Fruit fly (Drosophila melanogaster): ENCODE measurements around the gene RpS10a.

Gene RpS10a

DNA sequence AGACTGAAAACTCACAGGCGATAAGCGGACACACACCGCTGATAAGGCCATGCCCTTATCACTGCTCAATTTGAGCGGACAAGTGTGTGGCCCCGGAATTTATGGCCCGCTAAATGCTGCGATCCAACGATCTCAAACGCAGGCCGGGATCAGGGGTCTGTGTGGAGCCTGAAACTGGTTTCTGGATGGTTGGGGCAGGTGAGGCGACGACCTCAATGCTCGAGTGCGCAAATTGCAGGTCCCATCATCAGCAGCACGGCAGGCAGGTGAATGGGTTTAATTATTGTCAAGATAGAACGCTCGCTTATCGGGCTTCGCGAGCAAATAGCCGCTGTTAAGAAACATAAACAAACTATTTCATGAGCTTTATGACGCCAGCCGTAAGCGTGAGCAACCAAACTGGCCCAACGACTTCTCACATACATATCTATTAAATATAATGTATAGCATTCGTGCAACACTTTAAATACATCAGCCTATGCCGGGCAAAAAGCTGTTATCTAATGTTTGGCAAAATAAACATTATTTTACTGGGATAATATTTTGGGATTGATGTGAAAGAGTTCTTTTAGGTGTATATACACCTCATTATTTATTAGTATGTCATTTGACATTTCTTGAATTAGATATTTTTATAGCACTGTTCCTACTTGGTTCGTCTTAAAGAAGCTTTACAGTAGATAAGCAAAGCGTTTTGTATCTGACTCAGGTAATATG is 46.9 kb upstream of the RpS10a start (continued):
- TF ChIP-seq tio (GFP tag; optimal IDR thresholded peaks at IDR 0.05) (no peak), CG6175 (GFP tag; IDR thresholded peaks at IDR 0.05) (peak; percentile 12; the same call in 1 of the 3 replicates), dimm (GFP tag; IDR thresholded peaks at IDR 0.05) (no peak), chm (GFP tag; IDR thresholded peaks at IDR 0.05) (no peak), CG9817 (tag; optimal IDR thresholded peaks at IDR 0.05) (peak; percentile 5), exex (tag; optimal IDR thresholded peaks at IDR 0.05) (peak; percentile 78), chinmo (GFP tag; IDR thresholded peaks at IDR 0.05; ENCODE audit: partially characterized antibody) (0 out of 4 replicates have a peak, but pooled peaks have one; percentile 46), CG3281 (GFP tag; optimal IDR thresholded peaks at IDR 0.05) (peak; percentile 32), CG2120 (GFP tag; optimal IDR thresholded peaks at IDR 0.05) (peak; percentile 47), lilli (GFP tag; optimal IDR thresholded peaks at IDR 0.05) (no peak), mirr (GFP tag; optimal IDR thresholded peaks at IDR 0.05) (peak; percentile 51), Nf-YB (GFP tag; optimal IDR thresholded peaks at IDR 0.05) (no peak), sd (tag; optimal IDR thresholded peaks at IDR 0.05) (peak; percentile 96), odd (GFP tag; optimal IDR thresholded peaks at IDR 0.05) (peak; percentile 26), pum (GFP tag; optimal IDR thresholded peaks at IDR 0.05) (no peak), cwo (GFP tag; optimal IDR thresholded peaks at IDR 0.05) (peak; percentile 48), Hr51 (GFP tag; optimal IDR thresholded peaks at IDR 0.05) (peak in 1 of 2 experiments; percentile 25), dmrt99B (tag; optimal IDR thresholded peaks at IDR 0.05) (no peak), Asciz (GFP tag; optimal IDR thresholded peaks at IDR 0.05) (no peak), Mrtf (GFP tag; IDR thresholded peaks at IDR 0.05) (no peak), CG2678 (tag; optimal IDR thresholded peaks at IDR 0.05) (peak; percentile 47), CG6683 (GFP tag; optimal IDR thresholded peaks at IDR 0.05) (no peak), sug (tag; optimal IDR thresholded peaks at IDR 0.05) (peak; percentile 81), caup (GFP tag; optimal IDR thresholded peaks at IDR 0.05; ENCODE audit: severe bottlenecking) (no peak), CG30431 (GFP tag; optimal IDR thresholded peaks at IDR 0.05) (no peak), gfzf (GFP tag; optimal IDR thresholded peaks at IDR 0.05) (no peak), CG11504 (tag; optimal IDR thresholded peaks at IDR 0.05) (peak; percentile 14), C15 (GFP tag; IDR thresholded peaks at IDR 0.05) (no peak), CG18011 (GFP tag; optimal IDR thresholded peaks at IDR 0.05) (no peak), tup (GFP tag; optimal IDR thresholded peaks at IDR 0.05) (no peak), eve (GFP tag; optimal IDR thresholded peaks at IDR 0.05) (no peak), CG10274 (GFP tag; optimal IDR thresholded peaks at IDR 0.05) (no peak), CG18619 (GFP tag; optimal IDR thresholded peaks at IDR 0.05) (peak; percentile 1), ftz-f1 (GFP tag; optimal IDR thresholded peaks at IDR 0.05) (no peak), CG15269 (tag; optimal IDR thresholded peaks at IDR 0.05) (peak; percentile 8), Fer1 (GFP tag; optimal IDR thresholded peaks at IDR 0.05) (peak; percentile 32), CG12236 (GFP tag; optimal IDR thresholded peaks at IDR 0.05) (no peak), NC2β (GFP tag; optimal IDR thresholded peaks at IDR 0.05) (no peak), Antp (GFP tag; optimal IDR thresholded peaks at IDR 0.05) (no peak), Camta (GFP tag; optimal IDR thresholded peaks at IDR 0.05) (no peak), p53 (GFP tag; optimal IDR thresholded peaks at IDR 0.05) (no peak), CG1529 (GFP tag; optimal IDR thresholded peaks at IDR 0.05) (no peak), CG11560 (tag; IDR thresholded peaks at IDR 0.05) (no peak), CG12769 (tag; optimal IDR thresholded peaks at IDR 0.05) (peak; percentile 29), Max (GFP tag; optimal IDR thresholded peaks at IDR 0.05) (peak; percentile 3), grn (GFP tag; optimal IDR thresholded peaks at IDR 0.05) (peak; percentile 68), Pdp1 (GFP tag; optimal IDR thresholded peaks at IDR 0.05) (peak in 1 of 2 experiments; percentile 36), dysf (GFP tag; IDR thresholded peaks at IDR 0.05) (no peak), insv (GFP tag; optimal IDR thresholded peaks at IDR 0.05) (no peak)
